Fruit fly (Drosophila melanogaster) whole organism, embryonic: ENCODE data around the gene CG15773.

Source experiments
- Adf1 ChIP-seq: fragments of 200-800 bp; sonication (Bioruptor generic); IDR thresholded peaks from 2 replicates; pipeline ENCODE4 v1.3.6; 2022; ENCODE audit warnings: missing biosample characterization, missing genetic modification characterization
- CG11560 ChIP-seq: fragments of 200-800 bp; sonication (Bioruptor generic); IDR thresholded peaks from 3 replicates; pipeline ENCODE4 v1.3.6; 2022; ENCODE audit warnings: missing biosample characterization, missing genetic modification characterization
- CG12219 ChIP-seq: fragments of 200-800 bp; sonication (Bioruptor generic); optimal IDR thresholded peaks from 3 replicates; lab custom pipeline; 2018; ENCODE audit warnings: missing biosample characterization, mild to moderate bottlenecking, missing genetic modification characterization
- CG12391 ChIP-seq: fragments of 200-800 bp; sonication (Bioruptor generic); optimal IDR thresholded peaks from 3 replicates; lab custom pipeline; 2018; ENCODE audit warnings: missing biosample characterization, mild to moderate bottlenecking, missing genetic modification characterization, moderate library complexity
- CG13287 ChIP-seq: fragments of 200-800 bp; sonication (Bioruptor generic); IDR thresholded peaks from 2 replicates; pipeline ENCODE4 v1.3.6; 2022; ENCODE audit warnings: missing biosample characterization, missing genetic modification characterization; ENCODE audit not compliant: partially characterized antibody
- CG14441 ChIP-seq: fragments of 200-800 bp; sonication (Bioruptor generic); IDR thresholded peaks from 2 replicates; pipeline ENCODE4 v1.3.6; 2022; ENCODE audit warnings: missing biosample characterization, missing genetic modification characterization
- CG15011 ChIP-seq: fragments of 200-800 bp; sonication (Bioruptor generic); optimal IDR thresholded peaks from 3 replicates; lab custom pipeline; 2018; ENCODE audit warnings: missing biosample characterization, mild to moderate bottlenecking, missing genetic modification characterization
- CG15269 ChIP-seq: fragments of 200-800 bp; sonication (Bioruptor generic); optimal IDR thresholded peaks from 2 replicates; lab custom pipeline; 2018; ENCODE audit warnings: missing biosample characterization, mild to moderate bottlenecking, missing genetic modification characterization, moderate library complexity
- CG1529 ChIP-seq: fragments of 200-800 bp; sonication (Bioruptor generic); optimal IDR thresholded peaks from 3 replicates; lab custom pipeline; 2018; ENCODE audit warnings: missing biosample characterization, missing genetic modification characterization
- CG15479 ChIP-seq: fragments of 200-800 bp; sonication (Bioruptor generic); optimal IDR thresholded peaks from 3 replicates; lab custom pipeline; 2019; ENCODE audit warnings: missing biosample characterization, mild to moderate bottlenecking, missing genetic modification characterization, moderate library complexity
- CG2120 ChIP-seq: fragments of 200-800 bp; sonication (Bioruptor generic); optimal IDR thresholded peaks from 3 replicates; lab custom pipeline; 2016; ENCODE audit warnings: missing biosample characterization, missing genetic modification characterization
- CG4707 ChIP-seq: fragments of 200-800 bp; sonication (Bioruptor generic); optimal IDR thresholded peaks from 2 replicates; lab custom pipeline; 2018; ENCODE audit warnings: missing biosample characterization, mild to moderate bottlenecking, missing genetic modification characterization, moderate library complexity
- CG4730 ChIP-seq: fragments of 200-800 bp; sonication (Bioruptor generic); IDR thresholded peaks from 2 replicates; pipeline ENCODE4 v1.3.6; 2022; ENCODE audit warnings: missing biosample characterization, missing genetic modification characterization
- CG8290 ChIP-seq, 3 experiments: fragments of 200-800 bp; sonication (Bioruptor generic); optimal IDR thresholded peaks; 2 replicates each; lab custom pipeline; 2016 to 2019; ENCODE audit warnings: missing biosample characterization in 3 of 3, missing genetic modification characterization in 3 of 3, mild to moderate bottlenecking in 2 of 3, moderate library complexity in 1 of 3
- CG8478 ChIP-seq: fragments of >200 bp; optimal IDR thresholded peaks from 2 replicates; lab custom pipeline; 2018
- CoRest ChIP-seq: fragments of 200-800 bp; sonication (Bioruptor generic); optimal IDR thresholded peaks from 3 replicates; lab custom pipeline; 2018; ENCODE audit warnings: missing biosample characterization, mild to moderate bottlenecking, missing genetic modification characterization, moderate library complexity
- ERR ChIP-seq: fragments of 200-800 bp; sonication (Bioruptor generic); optimal IDR thresholded peaks from 2 replicates; lab custom pipeline; 2016; ENCODE audit warnings: missing biosample characterization, missing genetic modification characterization
- HHEX ChIP-seq: fragments of 200-800 bp; sonication (Bioruptor generic); optimal IDR thresholded peaks from 3 replicates; lab custom pipeline; 2017; ENCODE audit warnings: missing biosample characterization, mild to moderate bottlenecking, missing genetic modification characterization, missing genetic modification reagents
- Hr51 ChIP-seq, 2 experiments: fragments of 200-800 bp; sonication (Bioruptor generic); optimal IDR thresholded peaks; 2 replicates in 1 of 2; 3 replicates in 1 of 2; lab custom pipeline; 2016 to 2018; ENCODE audit warnings: missing biosample characterization in 2 of 2, missing genetic modification characterization in 2 of 2, mild to moderate bottlenecking in 1 of 2, moderate library complexity in 1 of 2
- Hr78 ChIP-seq, 2 experiments: fragments of 200-800 bp in 1 of 2; fragments of >200 bp in 1 of 2; sonication (Bioruptor generic) in 1 of 2; optimal IDR thresholded peaks; 2 replicates each; lab custom pipeline; 2017 to 2019; ENCODE audit warnings: missing biosample characterization in 2 of 2, missing genetic modification characterization in 2 of 2, mild to moderate bottlenecking in 1 of 2, moderate library complexity in 1 of 2
- Nf-YC ChIP-seq: fragments of 200-800 bp; optimal IDR thresholded peaks from 3 replicates; lab custom pipeline; 2019; ENCODE audit warnings: missing biosample characterization, mild to moderate bottlenecking, missing genetic modification characterization, moderate library complexity
- Sry-β ChIP-seq: fragments of 200-800 bp; sonication (Bioruptor generic); optimal IDR thresholded peaks from 2 replicates; lab custom pipeline; 2018; ENCODE audit warnings: missing biosample characterization, mild to moderate bottlenecking, missing genetic modification characterization, moderate library complexity
- Ssrp ChIP-seq: fragments of 200-800 bp; sonication (Bioruptor generic); optimal IDR thresholded peaks from 2 replicates; lab custom pipeline; 2018; ENCODE audit warnings: missing biosample characterization, mild to moderate bottlenecking, missing genetic modification characterization, moderate library complexity
- Taf1 ChIP-seq: fragments of 200-800 bp; sonication (Bioruptor generic); IDR thresholded peaks from 2 replicates; pipeline ENCODE4 v1.3.6; 2022; ENCODE audit warnings: missing biosample characterization, missing genetic modification characterization
- al ChIP-seq: fragments of 200-800 bp; sonication (Bioruptor generic); IDR thresholded peaks from 2 replicates; pipeline ENCODE4 v1.3.6; 2022; ENCODE audit warnings: missing biosample characterization, missing genetic modification characterization
- amos ChIP-seq: fragments of 200-800 bp; sonication (Bioruptor generic); IDR thresholded peaks from 2 replicates; pipeline ENCODE4 v1.3.6; 2022; ENCODE audit warnings: missing biosample characterization, missing genetic modification characterization; ENCODE audit not compliant: partially characterized antibody
- bigmax ChIP-seq: fragments of 200-800 bp; sonication (Bioruptor generic); optimal IDR thresholded peaks from 2 replicates; lab custom pipeline; 2018; ENCODE audit warnings: missing biosample characterization, mild to moderate bottlenecking, missing genetic modification characterization
- chinmo ChIP-seq: fragments of 200-800 bp; sonication (Bioruptor generic); IDR thresholded peaks from 4 replicates; pipeline ENCODE4 v1.3.6; 2022; ENCODE audit warnings: missing biosample characterization, missing genetic modification characterization; ENCODE audit not compliant: partially characterized antibody
- fd102C ChIP-seq: fragments of 200-800 bp; sonication (Bioruptor generic); optimal IDR thresholded peaks from 2 replicates; lab custom pipeline; 2018; ENCODE audit warnings: missing biosample characterization, mild to moderate bottlenecking, missing genetic modification characterization, moderate library complexity
- gce ChIP-seq: fragments of 200-800 bp; sonication (Bioruptor generic); IDR thresholded peaks from 3 replicates; pipeline ENCODE4 v1.3.6; 2022; ENCODE audit warnings: missing biosample characterization, missing genetic modification characterization
- gem ChIP-seq: fragments of 200-800 bp; sonication (Bioruptor generic); optimal IDR thresholded peaks from 2 replicates; lab custom pipeline; 2019; ENCODE audit warnings: missing biosample characterization, mild to moderate bottlenecking, missing genetic modification characterization, moderate library complexity
- gt ChIP-seq: fragments of 200-800 bp; sonication (Bioruptor generic); IDR thresholded peaks from 2 replicates; pipeline ENCODE4 v1.3.6; 2022; ENCODE audit warnings: missing biosample characterization, missing genetic modification characterization
- hbn ChIP-seq: fragments of 200-800 bp; sonication (Bioruptor generic); IDR thresholded peaks from 2 replicates; pipeline ENCODE4 v1.3.6; 2022; ENCODE audit warnings: missing biosample characterization, missing genetic modification characterization; ENCODE audit not compliant: partially characterized antibody
- kah ChIP-seq: fragments of 200-800 bp; sonication (Bioruptor generic); optimal IDR thresholded peaks from 2 replicates; lab custom pipeline; 2018; ENCODE audit warnings: missing biosample characterization, mild to moderate bottlenecking, missing genetic modification characterization
- lola ChIP-seq, 3 experiments: fragments of >200 bp in 2 of 3; fragments of 200-800 bp in 1 of 3; sonication (Bioruptor generic) in 1 of 3; optimal IDR thresholded peaks; 2 replicates each; lab custom pipeline; 2017 to 2019; ENCODE audit warnings: missing biosample characterization in 3 of 3, missing genetic modification characterization in 3 of 3, mild to moderate bottlenecking in 1 of 3, moderate library complexity in 1 of 3
- lov ChIP-seq, 2 experiments: fragments of 200-800 bp in 1 of 2; fragments of >200 bp in 1 of 2; sonication (Bioruptor generic) in 1 of 2; IDR thresholded peaks in 1 of 2; optimal IDR thresholded peaks in 1 of 2; 2 replicates in 1 of 2; 3 replicates in 1 of 2; pipeline versions ENCODE4 v1.3.6 to Lab custom; 2017 to 2022; ENCODE audit warnings: missing biosample characterization in 1 of 2, missing genetic modification characterization in 1 of 2
- luna ChIP-seq: fragments of 200-800 bp; sonication (Bioruptor generic); optimal IDR thresholded peaks from 2 replicates; lab custom pipeline; 2016; ENCODE audit warnings: missing biosample characterization, missing genetic modification characterization
- onecut ChIP-seq: fragments of 200-800 bp; sonication (Bioruptor generic); IDR thresholded peaks from 2 replicates; pipeline ENCODE4 v1.3.6; 2022; ENCODE audit warnings: missing biosample characterization, missing genetic modification characterization
- org-1 ChIP-seq: fragments of 200-800 bp; sonication (Bioruptor generic); optimal IDR thresholded peaks from 2 replicates; lab custom pipeline; 2017; ENCODE audit warnings: missing biosample characterization, missing genetic modification characterization
- pb ChIP-seq: fragments of 200-800 bp; sonication (Bioruptor generic); optimal IDR thresholded peaks from 3 replicates; lab custom pipeline; 2016; ENCODE audit warnings: missing biosample characterization, missing genetic modification characterization
- psq ChIP-seq: fragments of 200-800 bp; sonication (Bioruptor generic); optimal IDR thresholded peaks from 2 replicates; lab custom pipeline; 2017; ENCODE audit warnings: missing biosample characterization, missing genetic modification characterization
- ro ChIP-seq: fragments of 200-800 bp; sonication (Bioruptor generic); IDR thresholded peaks from 2 replicates; pipeline ENCODE4 v1.3.6; 2022; ENCODE audit warnings: missing biosample characterization, missing genetic modification characterization
- seq ChIP-seq: fragments of 200-800 bp; sonication (Bioruptor generic); IDR thresholded peaks from 2 replicates; pipeline ENCODE4 v1.3.6; 2022; ENCODE audit warnings: missing biosample characterization, missing genetic modification characterization
- slbo ChIP-seq: fragments of 200-800 bp; sonication (Bioruptor generic); IDR thresholded peaks from 2 replicates; pipeline ENCODE4 v1.3.6; 2022; ENCODE audit warnings: missing biosample characterization, missing genetic modification characterization
- slou ChIP-seq: fragments of 200-800 bp; sonication (Bioruptor generic); optimal IDR thresholded peaks from 3 replicates; lab custom pipeline; 2016; ENCODE audit warnings: missing biosample characterization, missing genetic modification characterization
- so ChIP-seq: fragments of 200-800 bp; sonication (Bioruptor generic); IDR thresholded peaks from 3 replicates; pipeline ENCODE4 v1.3.6; 2022; ENCODE audit warnings: missing biosample characterization, missing genetic modification characterization
- tx ChIP-seq: fragments of 200-800 bp; sonication (Bioruptor generic); optimal IDR thresholded peaks from 2 replicates; lab custom pipeline; 2016; ENCODE audit warnings: missing biosample characterization, missing genetic modification characterization
- zen ChIP-seq: fragments of 200-800 bp; sonication (Bioruptor generic); optimal IDR thresholded peaks from 3 replicates; lab custom pipeline; 2018; ENCODE audit warnings: missing biosample characterization, mild to moderate bottlenecking, missing genetic modification characterization, moderate library complexity

Gene CG15773

DNA sequence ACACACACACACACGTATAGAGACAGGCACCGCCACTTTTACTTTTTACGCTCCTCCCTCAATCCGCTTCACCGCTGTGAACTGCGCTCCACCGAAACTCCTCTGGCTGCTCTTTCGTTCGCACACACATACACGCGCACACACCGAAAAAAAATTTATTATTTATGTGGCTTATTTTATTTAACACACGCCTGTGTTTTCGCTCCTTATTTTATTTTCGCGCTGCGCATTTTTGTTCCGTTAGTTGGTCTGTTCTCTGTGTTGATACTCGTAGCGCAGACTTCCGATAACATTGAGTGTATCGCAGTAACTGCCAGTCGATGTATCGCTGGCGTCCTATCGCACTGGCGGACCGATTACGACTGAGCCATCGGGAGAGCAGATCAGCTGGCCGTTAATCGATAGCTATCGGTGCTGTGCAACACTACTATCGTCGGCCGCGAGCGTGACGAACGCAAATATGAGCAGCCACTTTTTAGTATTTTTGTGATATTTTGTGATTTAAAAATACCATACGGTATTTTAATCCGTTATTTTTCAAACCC lies 5.2 kb downstream of the CG15773 start, which contains the start of gene Snx27 (continued):
- TF ChIP-seq CG15479 (GFP tag; lab: Kevin White, UChicago) (peak; percentile 5), bigmax (GFP tag; lab: Kevin White, UChicago) (no peak), Taf1 (GFP tag; lab: Robert Waterston, UW) (0 out of 2 replicates have a peak, but pooled peaks have one; percentile 26), Hr78 (GFP tag; optimal IDR thresholded peaks at IDR 0.05; lab: Kevin White, UChicago) (no peak), CG14441 (GFP tag; lab: Robert Waterston, UW) (0 out of 2 replicates have a peak, but pooled peaks have one; percentile 27), gt (GFP tag; lab: Robert Waterston, UW) (no peak), lov (optimal IDR thresholded peaks at IDR 0.05; lab: Kevin White, UChicago) (no peak), lov (GFP tag; IDR thresholded peaks at IDR 0.05; lab: Robert Waterston, UW) (no peak), gce (GFP tag; lab: Robert Waterston, UW) (no peak; the same call in 2 of the 3 replicates), slbo (GFP tag; lab: Robert Waterston, UW) (peak; percentile 80), Hr51 (GFP tag; optimal IDR thresholded peaks at IDR 0.05; lab: Kevin White, UChicago) (peak in 1 of 2 experiments; percentile 50), gem (tag; lab: Kevin White, UChicago) (peak; percentile 22), seq (no peak), CG12219 (no peak), CG4730 (GFP tag; lab: Robert Waterston, UW) (no peak), CG13287 (peak; percentile 100), org-1 (GFP tag; lab: Kevin White, UChicago) (no peak), ERR (GFP tag; lab: Kevin White, UChicago) (peak; percentile 53), lola (GFP tag; optimal IDR thresholded peaks at IDR 0.05; lab: Kevin White, UChicago) (no peak), luna (GFP tag; lab: Kevin White, UChicago) (peak; percentile 60), CG2120 (GFP tag; lab: Kevin White, UChicago) (peak; percentile 72), hbn (GFP tag; lab: Robert Waterston, UW) (peak; percentile 99), onecut (GFP tag; lab: Robert Waterston, UW) (0 out of 2 replicates have a peak, but pooled peaks have one; percentile 12), CoRest (tag; lab: Kevin White, UChicago) (peak; percentile 53), Ssrp (tag; lab: Kevin White, UChicago) (no peak), CG11560 (tag; lab: Robert Waterston, UW) (peak; percentile 71; the same call in 2 of the 3 replicates), CG1529 (GFP tag; lab: Kevin White, UChicago) (no peak), Sry-β (no peak), CG12391 (tag; lab: Kevin White, UChicago) (peak; percentile 54), Nf-YC (tag; lab: Kevin White, UChicago) (peak; percentile 8), pb (peak; percentile 33), kah (GFP tag; lab: Kevin White, UChicago) (no peak), slou (GFP tag; lab: Kevin White, UChicago) (peak; percentile 30), CG4707 (GFP tag; lab: Kevin White, UChicago) (peak; percentile 32), CG8478 (lab: Kevin White, UChicago) (no peak), amos (GFP tag; lab: Robert Waterston, UW) (peak; percentile 100), chinmo (GFP tag; lab: Robert Waterston, UW) (peak; percentile 99), Adf1 (GFP tag; lab: Robert Waterston, UW) (0 out of 2 replicates have a peak, but pooled peaks have one; percentile 5), CG8290 (GFP tag; optimal IDR thresholded peaks at IDR 0.05; lab: Kevin White, UChicago) (peak; percentile 38), CG8290 (tag; optimal IDR thresholded peaks at IDR 0.05; lab: Kevin White, UChicago) (peak in 1 of 2 experiments; percentile 87), zen (peak; percentile 14), so (GFP tag; lab: Robert Waterston, UW) (peak; percentile 27; the same call in 1 of the 3 replicates), fd102C (GFP tag; lab: Kevin White, UChicago) (no peak), CG15011 (GFP tag; lab: Kevin White, UChicago) (no peak), ro (GFP tag; lab: Robert Waterston, UW) (no peak), al (no peak), CG15269 (no peak), tx (GFP tag; lab: Kevin White, UChicago) (peak; percentile 6), HHEX (no peak), psq (GFP tag; lab: Kevin White, UChicago) (no peak)
